Worm (Caenorhabditis elegans) whole organism, L4/young adult: ENCODE measurements around the gene glb-21.

Experiments used
- W03F9.2 ChIP-seq: fragments of 150-350 bp; optimal IDR thresholded peaks from 2 replicates; lab custom pipeline; 2014; ENCODE audit warnings: missing biosample characterization, missing genetic modification characterization
- him-1 ChIP-seq: sonication (generic microtip); optimal IDR thresholded peaks from 2 replicates; lab custom pipeline; 2016; ENCODE audit warnings: missing genotype, missing genetic modification reagents, missing genetic modification characterization, missing compliant biosample characterization

- TF ChIP-seq him-1 (tag; lab: Kevin White, UChicago): no peak
- TF ChIP-seq W03F9.2 (tag; lab: Kevin White, UChicago): no peak
Measured at ce11 chrIV:10706090-10706489, 5.5 kb downstream of the glb-21 start, which contains the start of gene R102.6.
